Fruit fly (Drosophila melanogaster): ENCODE measurements around the gene foi.

DNA sequence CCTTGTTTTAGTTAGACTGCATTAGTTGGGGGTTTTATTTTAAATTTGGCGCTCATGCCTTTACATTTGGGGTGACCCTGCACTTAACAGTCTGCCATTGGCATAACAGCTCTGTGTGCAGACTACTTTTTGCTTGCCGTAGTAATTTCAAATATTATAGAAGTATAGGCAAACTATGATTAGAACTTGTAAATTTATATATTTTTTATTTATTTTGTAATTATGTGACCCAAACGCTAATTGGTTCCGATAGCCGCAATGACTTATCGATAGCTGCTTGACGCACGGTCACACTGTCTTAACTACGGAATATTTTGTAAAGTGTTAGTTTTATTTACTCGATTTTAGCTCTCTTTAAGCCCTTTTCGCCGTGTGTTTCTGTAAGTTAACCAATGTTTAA lies 19.7 kb downstream of the foi start, which contains the start of gene rhea:
- no peak for TF ChIP-seq CTCF (optimal IDR thresholded peaks at IDR 0.05)
- TF ChIP-seq CG8478 (optimal IDR thresholded peaks at IDR 0.05): no peak

All from S2 (cell line).